Worm (Caenorhabditis elegans) whole organism, young adult: Measurements from ENCODE around the gene B0280.17.

Experiments used
- B0019.2 ChIP-seq: fragments of 200-800 bp; sonication (Bioruptor generic); conservative IDR thresholded peaks from 2 replicates; pipeline ENCODE4 v1.3.6; 2022; ENCODE audit warnings: missing genetic modification reagents, missing genetic modification characterization, missing compliant biosample characterization
- F10E7.11 ChIP-seq: sonication (generic microtip); optimal IDR thresholded peaks from 2 replicates; lab custom pipeline; 2017; ENCODE audit warnings: mild to moderate bottlenecking, missing genetic modification characterization, moderate library complexity, missing compliant biosample characterization
- F22D6.2 ChIP-seq: sonication (generic microtip); optimal IDR thresholded peaks from 2 replicates; lab custom pipeline; 2016; ENCODE audit warnings: mild to moderate bottlenecking, missing genetic modification characterization, missing compliant biosample characterization
- F33H1.4 ChIP-seq: fragments of 200-800 bp; sonication (Bioruptor generic); IDR thresholded peaks from 2 replicates; pipeline ENCODE4 v1.3.6; 2022; ENCODE audit warnings: missing genetic modification reagents, missing genetic modification characterization, missing compliant biosample characterization
- F37B4.10 ChIP-seq: fragments of 200-800 bp; sonication (Bioruptor generic); IDR thresholded peaks from 2 replicates; pipeline ENCODE4 v1.3.6; 2022; ENCODE audit warnings: missing genetic modification characterization, missing compliant biosample characterization
- F49E8.2 ChIP-seq: sonication (generic microtip); optimal IDR thresholded peaks from 3 replicates; lab custom pipeline; 2017; ENCODE audit warnings: missing genetic modification characterization, mild to moderate bottlenecking, missing compliant biosample characterization, antibody characterized with exemption, moderate library complexity; ENCODE audit not compliant: insufficient read depth
- F57C9.4 ChIP-seq: sonication (generic microtip); optimal IDR thresholded peaks from 2 replicates; lab custom pipeline; 2017; ENCODE audit warnings: mild to moderate bottlenecking, missing genetic modification characterization, missing compliant biosample characterization
- K12H6.12 ChIP-seq: fragments of 200-800 bp; sonication (Bioruptor generic); optimal IDR thresholded peaks from 2 replicates; lab custom pipeline; 2018; ENCODE audit warnings: mild to moderate bottlenecking, missing genetic modification characterization, missing compliant biosample characterization
- T07F8.4 ChIP-seq: sonication (generic microtip); optimal IDR thresholded peaks from 2 replicates; lab custom pipeline; 2016; ENCODE audit warnings: mild to moderate bottlenecking, missing genetic modification characterization, moderate library complexity, missing compliant biosample characterization
- Y67H2A.10 ChIP-seq: fragments of 200-800 bp; sonication (Bioruptor generic); conservative IDR thresholded peaks from 2 replicates; pipeline ENCODE4 v1.3.6; 2022; ENCODE audit warnings: missing genetic modification reagents, missing genetic modification characterization, missing compliant biosample characterization
- akir-1 ChIP-seq: fragments of 200-800 bp; sonication (Bioruptor generic); optimal IDR thresholded peaks from 2 replicates; lab custom pipeline; 2018; ENCODE audit warnings: mild to moderate bottlenecking, missing genetic modification characterization, moderate library complexity, missing compliant biosample characterization
- aptf-3 ChIP-seq: fragments of 200-800 bp; sonication (Bioruptor generic); IDR thresholded peaks from 2 replicates; pipeline ENCODE4 v1.3.6; 2022; ENCODE audit warnings: missing genetic modification characterization, missing compliant biosample characterization
- athp-1 ChIP-seq: sonication (generic microtip); optimal IDR thresholded peaks from 2 replicates; lab custom pipeline; 2017; ENCODE audit warnings: mild to moderate bottlenecking, missing genetic modification characterization, missing compliant biosample characterization
- attf-6 ChIP-seq: fragments of 200-800 bp; sonication (Bioruptor generic); IDR thresholded peaks from 2 replicates; pipeline ENCODE4 v1.3.6; 2022; ENCODE audit warnings: missing genetic modification reagents, missing genetic modification characterization, missing compliant biosample characterization
- bed-1 ChIP-seq: fragments of 200-800 bp; sonication (Bioruptor generic); IDR thresholded peaks from 2 replicates; pipeline ENCODE4 v1.3.6; 2022; ENCODE audit warnings: missing genetic modification reagents, missing genetic modification characterization, missing compliant biosample characterization
- ccch-3 ChIP-seq: fragments of 200-800 bp; sonication (Bioruptor generic); optimal IDR thresholded peaks from 2 replicates; lab custom pipeline; 2018; ENCODE audit warnings: mild to moderate bottlenecking, missing genetic modification characterization, missing compliant biosample characterization
- ceh-58 ChIP-seq: fragments of 200-800 bp; sonication (Bioruptor generic); IDR thresholded peaks from 2 replicates; pipeline ENCODE4 v1.3.6; 2022; ENCODE audit warnings: missing genetic modification characterization, missing compliant biosample characterization
- ceh-79 ChIP-seq: sonication (generic microtip); optimal IDR thresholded peaks from 2 replicates; lab custom pipeline; 2017; ENCODE audit warnings: mild to moderate bottlenecking, missing genetic modification characterization, missing compliant biosample characterization
- dpff-1 ChIP-seq: sonication (generic microtip); optimal IDR thresholded peaks from 2 replicates; lab custom pipeline; 2017; ENCODE audit warnings: mild to moderate bottlenecking, missing genetic modification characterization, missing compliant biosample characterization
- dpl-1 ChIP-seq: fragments of 150-350 bp; optimal IDR thresholded peaks from 2 replicates; lab custom pipeline; 2014; ENCODE audit warnings: missing biosample characterization, missing genetic modification reagents, missing genetic modification characterization
- egl-18 ChIP-seq: fragments of 200-800 bp; sonication (Bioruptor generic); IDR thresholded peaks from 2 replicates; pipeline ENCODE4 v1.3.6; 2022; ENCODE audit warnings: missing genetic modification reagents, missing genetic modification characterization, missing compliant biosample characterization
- egl-44 ChIP-seq: fragments of 200-800 bp; sonication (Bioruptor generic); IDR thresholded peaks from 2 replicates; pipeline ENCODE4 v1.3.6; 2022; ENCODE audit warnings: missing genetic modification reagents, missing genetic modification characterization, missing compliant biosample characterization
- ekl-4 ChIP-seq: fragments of 200-800 bp; sonication (Bioruptor generic); IDR thresholded peaks from 2 replicates; pipeline ENCODE4 v1.3.6; 2022; ENCODE audit warnings: missing genetic modification reagents, missing genetic modification characterization, missing compliant biosample characterization
- fkh-3 ChIP-seq: sonication (generic microtip); optimal IDR thresholded peaks from 2 replicates; lab custom pipeline; 2016; ENCODE audit warnings: mild to moderate bottlenecking, missing genetic modification characterization, missing compliant biosample characterization
- hsf-1 ChIP-seq: fragments of 200-800 bp; sonication (Bioruptor generic); IDR thresholded peaks from 2 replicates; pipeline ENCODE4 v1.3.6; 2022; ENCODE audit warnings: missing genetic modification reagents, missing genetic modification characterization, missing compliant biosample characterization
- let-526 ChIP-seq: fragments of 200-800 bp; sonication (Bioruptor generic); IDR thresholded peaks from 2 replicates; pipeline ENCODE4 v1.3.6; 2022; ENCODE audit warnings: missing genetic modification reagents, missing genetic modification characterization, missing compliant biosample characterization
- lin-26 ChIP-seq: fragments of 200-800 bp; sonication (Bioruptor generic); IDR thresholded peaks from 2 replicates; pipeline ENCODE4 v1.3.6; 2022; ENCODE audit warnings: missing genetic modification reagents, missing genetic modification characterization, missing compliant biosample characterization
- lin-54 ChIP-seq: fragments of 200-800 bp; sonication (Bioruptor generic); optimal IDR thresholded peaks from 2 replicates; lab custom pipeline; 2018; ENCODE audit warnings: mild to moderate bottlenecking, missing genetic modification characterization, missing compliant biosample characterization
- lsl-1 ChIP-seq: fragments of 200-800 bp; sonication (Bioruptor generic); optimal IDR thresholded peaks from 2 replicates; lab custom pipeline; 2018; ENCODE audit warnings: mild to moderate bottlenecking, missing genetic modification characterization, moderate library complexity, missing compliant biosample characterization
- madf-3 ChIP-seq: fragments of 200-800 bp; sonication (Bioruptor generic); IDR thresholded peaks from 2 replicates; pipeline ENCODE4 v1.3.6; 2022; ENCODE audit warnings: missing genetic modification reagents, missing genetic modification characterization, missing compliant biosample characterization
- madf-6 ChIP-seq: fragments of 200-800 bp; sonication (Bioruptor generic); IDR thresholded peaks from 2 replicates; pipeline ENCODE4 v1.3.6; 2022; ENCODE audit warnings: missing genetic modification reagents, missing genetic modification characterization, missing compliant biosample characterization
- mes-4 ChIP-seq: sonication (generic microtip); optimal IDR thresholded peaks from 2 replicates; lab custom pipeline; 2016; ENCODE audit warnings: missing genotype, missing genetic modification characterization, missing compliant biosample characterization
- mxl-1 ChIP-seq: sonication (generic microtip); optimal IDR thresholded peaks from 2 replicates; lab custom pipeline; 2016; ENCODE audit warnings: missing genetic modification characterization, missing compliant biosample characterization
- nfya-1 ChIP-seq: sonication (generic microtip); optimal IDR thresholded peaks from 2 replicates; lab custom pipeline; 2017; ENCODE audit warnings: antibody characterized with exemption, missing compliant biosample characterization, missing genetic modification characterization, borderline replicate concordance; ENCODE audit not compliant: insufficient read depth
- nfyb-1 ChIP-seq: fragments of 200-800 bp; sonication (Bioruptor generic); IDR thresholded peaks from 2 replicates; pipeline ENCODE4 v1.3.6; 2022; ENCODE audit warnings: missing genetic modification reagents, missing genetic modification characterization, missing compliant biosample characterization
- rec-8 ChIP-seq, 2 experiments: sonication (generic microtip); optimal IDR thresholded peaks; 2 replicates each; lab custom pipeline; 2016; ENCODE audit warnings: mild to moderate bottlenecking in 2 of 2, missing genetic modification characterization in 2 of 2, missing genetic modification reagents in 2 of 2, missing genotype in 2 of 2, missing biosample characterization in 1 of 2, missing compliant biosample characterization in 1 of 2, moderate library complexity in 1 of 2
- repo-1 ChIP-seq: sonication (generic microtip); optimal IDR thresholded peaks from 2 replicates; lab custom pipeline; 2017; ENCODE audit warnings: mild to moderate bottlenecking, missing genetic modification characterization, missing compliant biosample characterization
- rpc-1 ChIP-seq, 2 experiments: fragments of 150-350 bp in 1 of 2; sonication (generic microtip) in 1 of 2; optimal IDR thresholded peaks; 2 replicates each; lab custom pipeline; 2014 to 2018; ENCODE audit warnings: missing biosample characterization in 1 of 2, missing genetic modification characterization in 1 of 2, missing genetic modification reagents in 1 of 2, missing genotype in 1 of 2
- sdz-38 ChIP-seq: sonication (generic microtip); optimal IDR thresholded peaks from 2 replicates; lab custom pipeline; 2016; ENCODE audit warnings: missing genotype, missing genetic modification characterization, missing compliant biosample characterization
- sea-2 ChIP-seq: fragments of 200-800 bp; sonication (Bioruptor generic); IDR thresholded peaks from 2 replicates; pipeline ENCODE4 v1.3.6; 2022; ENCODE audit warnings: missing genetic modification characterization, missing compliant biosample characterization
- snpc-1.3 ChIP-seq: sonication (generic microtip); optimal IDR thresholded peaks from 2 replicates; lab custom pipeline; 2017; ENCODE audit warnings: missing genetic modification characterization, mild to moderate bottlenecking, missing compliant biosample characterization, antibody characterized with exemption, moderate library complexity, missing genotype, missing genetic modification reagents; ENCODE audit not compliant: insufficient read depth
- snpc-3.4 ChIP-seq: sonication (generic microtip); optimal IDR thresholded peaks from 2 replicates; lab custom pipeline; 2017; ENCODE audit warnings: missing genetic modification characterization, mild to moderate bottlenecking, missing compliant biosample characterization, antibody characterized with exemption, moderate library complexity, missing genotype, missing genetic modification reagents
- somi-1 ChIP-seq: fragments of 200-800 bp; sonication (Bioruptor generic); optimal IDR thresholded peaks from 2 replicates; lab custom pipeline; 2018; ENCODE audit warnings: mild to moderate bottlenecking, missing genetic modification characterization, missing compliant biosample characterization
- sptf-2 ChIP-seq: fragments of 200-800 bp; sonication (Bioruptor generic); optimal IDR thresholded peaks from 2 replicates; lab custom pipeline; 2018; ENCODE audit warnings: mild to moderate bottlenecking, missing genetic modification characterization, missing compliant biosample characterization
- tbp1 ChIP-seq: fragments of 200-800 bp; sonication (Bioruptor generic); optimal IDR thresholded peaks from 2 replicates; lab custom pipeline; 2018; ENCODE audit warnings: mild to moderate bottlenecking, missing genetic modification characterization, missing compliant biosample characterization
- unc-130 ChIP-seq: sonication (generic microtip); optimal IDR thresholded peaks from 2 replicates; lab custom pipeline; 2016; ENCODE audit warnings: missing genetic modification reagents, missing genetic modification characterization, missing compliant biosample characterization
- unc-62 ChIP-seq: fragments of 150-350 bp; optimal IDR thresholded peaks from 2 replicates; lab custom pipeline; 2014; ENCODE audit warnings: missing biosample characterization, missing genetic modification reagents, missing genetic modification characterization
- xnd-1 ChIP-seq: sonication (generic microtip); optimal IDR thresholded peaks from 2 replicates; lab custom pipeline; 2016; ENCODE audit warnings: missing genotype, missing genetic modification reagents, missing genetic modification characterization, missing compliant biosample characterization
- ztf-26 ChIP-seq: sonication (generic microtip); optimal IDR thresholded peaks from 2 replicates; lab custom pipeline; 2017; ENCODE audit warnings: missing genetic modification characterization, missing compliant biosample characterization

B0280.17 gene

DNA sequence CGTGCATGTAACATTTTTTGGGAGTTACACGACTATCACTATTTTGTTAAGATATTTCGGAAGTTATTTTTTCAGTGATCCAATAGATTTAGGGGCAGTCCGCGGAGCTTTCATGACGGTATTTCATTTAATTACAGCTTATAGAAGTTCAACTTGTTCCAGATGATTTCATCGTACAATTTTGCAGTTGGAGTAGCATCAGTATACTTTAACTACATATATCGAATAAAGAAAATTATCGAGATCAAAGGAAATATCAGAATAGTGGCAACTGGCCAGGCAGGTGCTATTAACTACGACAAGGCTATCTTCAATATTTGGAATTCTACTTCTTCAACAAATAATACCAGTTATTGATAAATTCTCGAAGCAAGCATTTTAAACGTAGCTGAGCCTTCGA, 42.6 kb upstream of the B0280.17 start (continued):
- TF ChIP-seq ceh-58: no peak
- peak; percentile 3 for TF ChIP-seq snpc-3.4 (tag; lab: Kevin White, UChicago)
- TF ChIP-seq F22D6.2 (tag; lab: Kevin White, UChicago): no peak
- peak; percentile 51 for TF ChIP-seq F49E8.2 (tag; lab: Kevin White, UChicago)
- peak; percentile 35 for TF ChIP-seq tbp1 (GFP tag; lab: Kevin White, UChicago)
- TF ChIP-seq rec-8 (tag; optimal IDR thresholded peaks at IDR 0.05; lab: Kevin White, UChicago): no peak
- no peak for TF ChIP-seq ztf-26 (tag; lab: Kevin White, UChicago)
- no peak for TF ChIP-seq unc-130
- peak; percentile 65; the same call in 1 of the 2 replicates for TF ChIP-seq hsf-1 (GFP tag; lab: Robert Waterston, UW)
- peak; percentile 49 for TF ChIP-seq F33H1.4 (GFP tag; lab: Robert Waterston, UW)
- no peak for TF ChIP-seq repo-1 (tag; lab: Kevin White, UChicago)
- TF ChIP-seq rpc-1 (optimal IDR thresholded peaks at IDR 0.05; lab: Kevin White, UChicago): no peak
- no peak for TF ChIP-seq rpc-1 (tag; optimal IDR thresholded peaks at IDR 0.05; lab: Kevin White, UChicago)
- TF ChIP-seq K12H6.12: no peak
- no peak for TF ChIP-seq F10E7.11
- no peak for TF ChIP-seq somi-1
- no peak for TF ChIP-seq sptf-2 (GFP tag; lab: Kevin White, UChicago)
- no peak for TF ChIP-seq ceh-79
- TF ChIP-seq athp-1 (tag; lab: Kevin White, UChicago): peak; percentile 71
- TF ChIP-seq mes-4 (tag; lab: Kevin White, UChicago): no peak
- no peak for TF ChIP-seq T07F8.4 (tag; lab: Kevin White, UChicago)
- peak; percentile 78 for TF ChIP-seq lin-26 (GFP tag; lab: Robert Waterston, UW)
- TF ChIP-seq fkh-3: no peak
- no peak for TF ChIP-seq sdz-38
- peak; percentile 72 for TF ChIP-seq madf-6
- no peak for TF ChIP-seq F37B4.10
- TF ChIP-seq mxl-1: no peak
- peak; percentile 50; the same call in 1 of the 2 replicates for TF ChIP-seq nfyb-1 (GFP tag; lab: Robert Waterston, UW)
- TF ChIP-seq ccch-3 (GFP tag; lab: Kevin White, UChicago): no peak
- TF ChIP-seq let-526: no peak
- no peak for TF ChIP-seq dpl-1 (GFP tag; lab: Kevin White, UChicago)
- no peak for TF ChIP-seq B0019.2 (GFP tag; lab: Robert Waterston, UW)
- TF ChIP-seq egl-18: no peak
- no peak for TF ChIP-seq akir-1 (GFP tag; lab: Kevin White, UChicago)
- peak; percentile 86 for TF ChIP-seq ekl-4 (GFP tag; lab: Robert Waterston, UW)
- no peak for TF ChIP-seq Y67H2A.10 (GFP tag; lab: Robert Waterston, UW)
- no peak for TF ChIP-seq bed-1 (GFP tag; lab: Robert Waterston, UW)
- TF ChIP-seq xnd-1 (tag; lab: Kevin White, UChicago): no peak
- peak; percentile 46; the same call in 1 of the 2 replicates for TF ChIP-seq madf-3 (GFP tag; lab: Robert Waterston, UW)
- no peak for TF ChIP-seq nfya-1
- peak; percentile 29 for TF ChIP-seq lsl-1 (GFP tag; lab: Kevin White, UChicago)
- no peak for TF ChIP-seq egl-44 (GFP tag; lab: Robert Waterston, UW)
- 0 out of 2 replicates have a peak, but pooled peaks have one; percentile 10 for TF ChIP-seq aptf-3 (GFP tag; lab: Robert Waterston, UW)
- TF ChIP-seq unc-62 (GFP tag; lab: Kevin White, UChicago): no peak
- TF ChIP-seq snpc-1.3 (tag; lab: Kevin White, UChicago): peak; percentile 11
- TF ChIP-seq attf-6 (GFP tag; lab: Robert Waterston, UW): peak; percentile 56; the same call in 1 of the 2 replicates
- no peak for TF ChIP-seq F57C9.4 (tag; lab: Kevin White, UChicago)
- TF ChIP-seq sea-2 (GFP tag; lab: Robert Waterston, UW): no peak
- TF ChIP-seq lin-54 (GFP tag; lab: Kevin White, UChicago): peak; percentile 57
- TF ChIP-seq dpff-1: no peak
